Worm (Caenorhabditis elegans) whole organism, L4 larva: Measurements from ENCODE around the gene T19C9.10.
A peak's percentile ranks its signal among the peaks of the same experiment; 100 is the strongest.

Experiments
- F26F4.8 ChIP-seq: fragments of 200-800 bp; sonication (Bioruptor generic); conservative IDR thresholded peaks from 2 replicates; pipeline ENCODE4 v1.3.6; 2022; ENCODE audit warnings: missing genetic modification characterization, missing compliant biosample characterization
- T20F7.1 ChIP-seq: fragments of 200-800 bp; sonication (Bioruptor generic); optimal IDR thresholded peaks from 2 replicates; lab custom pipeline; 2018; ENCODE audit warnings: mild to moderate bottlenecking, missing genetic modification characterization, missing compliant biosample characterization
- Y48G9A.11 ChIP-seq: fragments of 200-800 bp; sonication (Bioruptor generic); IDR thresholded peaks from 2 replicates; pipeline ENCODE4 v1.3.6; 2022; ENCODE audit warnings: missing genetic modification reagents, missing genetic modification characterization, missing compliant biosample characterization
- Y5F2A.4 ChIP-seq: fragments of 200-800 bp; sonication (Bioruptor generic); optimal IDR thresholded peaks from 2 replicates; lab custom pipeline; 2018; ENCODE audit warnings: mild to moderate bottlenecking, missing genetic modification characterization, missing compliant biosample characterization
- ZK546.5 ChIP-seq, 2 experiments: sonication (generic microtip); optimal IDR thresholded peaks; 2 replicates each; lab custom pipeline; 2017; ENCODE audit warnings: missing biosample characterization in 2 of 2, missing genetic modification characterization in 2 of 2
- attf-4 ChIP-seq: sonication (generic microtip); optimal IDR thresholded peaks from 3 replicates; lab custom pipeline; 2017; ENCODE audit warnings: missing biosample characterization, missing genetic modification characterization
- ceh-20 ChIP-seq: fragments of 200-800 bp; sonication (Bioruptor generic); IDR thresholded peaks from 2 replicates; pipeline ENCODE4 v1.3.6; 2022; ENCODE audit warnings: missing genetic modification reagents, missing genetic modification characterization, missing compliant biosample characterization
- ceh-28 ChIP-seq: fragments of 150-350 bp; optimal IDR thresholded peaks from 2 replicates; lab custom pipeline; 2014; ENCODE audit warnings: missing biosample characterization, missing genetic modification reagents, missing genetic modification characterization
- ceh-44 ChIP-seq: fragments of 200-800 bp; sonication (Bioruptor generic); IDR thresholded peaks from 2 replicates; pipeline ENCODE4 v1.3.6; 2022; ENCODE audit warnings: missing genetic modification reagents, missing genetic modification characterization, missing compliant biosample characterization
- ceh-82 ChIP-seq: sonication (generic microtip); optimal IDR thresholded peaks from 2 replicates; lab custom pipeline; 2017; ENCODE audit warnings: missing biosample characterization, missing genetic modification characterization
- ces-1 ChIP-seq: fragments of 150-350 bp; sonication (generic microtip); optimal IDR thresholded peaks from 4 replicates; lab custom pipeline; 2014; ENCODE audit warnings: missing biosample characterization, missing genetic modification reagents, missing genetic modification characterization
- duxl-1 ChIP-seq: sonication (generic microtip); optimal IDR thresholded peaks from 2 replicates; lab custom pipeline; 2016; ENCODE audit warnings: mild to moderate bottlenecking, missing genetic modification characterization, moderate library complexity, missing compliant biosample characterization; ENCODE audit not compliant: poor library complexity
- fkh-10 ChIP-seq: fragments of 150-350 bp; optimal IDR thresholded peaks from 2 replicates; lab custom pipeline; 2014; ENCODE audit warnings: missing biosample characterization, missing genetic modification reagents, missing genetic modification characterization
- fos-1 ChIP-seq: fragments of 150-350 bp; optimal IDR thresholded peaks from 2 replicates; lab custom pipeline; 2014; ENCODE audit warnings: missing biosample characterization, missing genetic modification characterization
- hlh-30 ChIP-seq: sonication (generic microtip); optimal IDR thresholded peaks from 2 replicates; lab custom pipeline; 2017; ENCODE audit warnings: antibody characterized with exemption, mild to moderate bottlenecking, missing genetic modification characterization, missing compliant biosample characterization; ENCODE audit not compliant: insufficient read depth
- hmg-1.1 ChIP-seq: fragments of 200-800 bp; sonication (Bioruptor generic); IDR thresholded peaks from 2 replicates; pipeline ENCODE4 v1.3.6; 2022; ENCODE audit warnings: missing genetic modification reagents, missing genetic modification characterization, missing compliant biosample characterization
- lin-15B ChIP-seq: fragments of 150-350 bp; sonication (generic microtip); optimal IDR thresholded peaks from 3 replicates; lab custom pipeline; 2014; ENCODE audit warnings: missing biosample characterization, missing genetic modification characterization
- lin-38 ChIP-seq: fragments of 200-800 bp; sonication (Bioruptor generic); IDR thresholded peaks from 2 replicates; pipeline ENCODE4 v1.3.6; 2022; ENCODE audit warnings: missing genetic modification reagents, missing genetic modification characterization, missing compliant biosample characterization
- lir-3 ChIP-seq: sonication (generic microtip); optimal IDR thresholded peaks from 2 replicates; lab custom pipeline; 2016; ENCODE audit warnings: mild to moderate bottlenecking, missing genetic modification characterization, missing compliant biosample characterization
- lsy-2 ChIP-seq, 2 experiments: fragments of 150-350 bp in 1 of 2; sonication (generic microtip) in 1 of 2; optimal IDR thresholded peaks; 2 replicates each; lab custom pipeline; 2014 to 2017; ENCODE audit warnings: missing biosample characterization in 2 of 2, missing genetic modification characterization in 2 of 2
- mdl-1 ChIP-seq, 2 experiments: fragments of 150-350 bp in 1 of 2; sonication (generic microtip) in 1 of 2; optimal IDR thresholded peaks; 2 replicates each; lab custom pipeline; 2014 to 2017; ENCODE audit warnings: missing biosample characterization in 2 of 2, missing genetic modification characterization in 2 of 2
- mdt-29 ChIP-seq: fragments of 200-800 bp; sonication (Bioruptor generic); IDR thresholded peaks from 2 replicates; pipeline ENCODE4 v1.3.6; 2022; ENCODE audit warnings: missing genetic modification reagents, missing genetic modification characterization, missing compliant biosample characterization
- mxl-3 ChIP-seq: fragments of 200-800 bp; sonication (Bioruptor generic); optimal IDR thresholded peaks from 2 replicates; lab custom pipeline; 2018; ENCODE audit warnings: mild to moderate bottlenecking, missing genetic modification characterization, missing compliant biosample characterization
- nhr-10 ChIP-seq: fragments of 150-350 bp; optimal IDR thresholded peaks from 2 replicates; lab custom pipeline; 2014; ENCODE audit warnings: missing biosample characterization, missing genetic modification characterization
- nhr-111 ChIP-seq: fragments of 200-800 bp; sonication (Bioruptor generic); optimal IDR thresholded peaks from 2 replicates; lab custom pipeline; 2018; ENCODE audit warnings: mild to moderate bottlenecking, missing genetic modification characterization, missing compliant biosample characterization
- nhr-237 ChIP-seq: sonication (generic microtip); optimal IDR thresholded peaks from 2 replicates; lab custom pipeline; 2017; ENCODE audit warnings: missing biosample characterization, missing genetic modification characterization
- nhr-41 ChIP-seq: fragments of 200-800 bp; sonication (Bioruptor generic); IDR thresholded peaks from 2 replicates; pipeline ENCODE4 v1.3.6; 2022; ENCODE audit warnings: missing genetic modification reagents, missing genetic modification characterization, missing compliant biosample characterization
- nhr-42 ChIP-seq: fragments of 200-800 bp; sonication (Bioruptor generic); IDR thresholded peaks from 2 replicates; pipeline ENCODE4 v1.3.6; 2022; ENCODE audit warnings: missing genetic modification characterization, missing compliant biosample characterization
- nhr-76 ChIP-seq: fragments of 150-350 bp; optimal IDR thresholded peaks from 2 replicates; lab custom pipeline; 2014; ENCODE audit warnings: missing biosample characterization, missing genetic modification characterization
- pqm-1 ChIP-seq: sonication (generic microtip); optimal IDR thresholded peaks from 2 replicates; lab custom pipeline; 2017; ENCODE audit warnings: missing biosample characterization, missing genetic modification characterization
- saeg-2 ChIP-seq: fragments of 200-800 bp; sonication (Bioruptor generic); IDR thresholded peaks from 2 replicates; pipeline ENCODE4 v1.3.6; 2022; ENCODE audit warnings: missing genetic modification reagents, missing genetic modification characterization, missing compliant biosample characterization
- set-16 ChIP-seq: fragments of 200-800 bp; sonication (Bioruptor generic); IDR thresholded peaks from 2 replicates; pipeline ENCODE4 v1.3.6; 2022; ENCODE audit warnings: missing genetic modification reagents, missing genetic modification characterization, missing compliant biosample characterization
- unc-130 ChIP-seq: sonication (generic microtip); optimal IDR thresholded peaks from 2 replicates; lab custom pipeline; 2016; ENCODE audit warnings: missing genetic modification reagents, missing genetic modification characterization, missing compliant biosample characterization
- unc-62 ChIP-seq, 3 experiments: fragments of 150-350 bp in 1 of 3; sonication (generic microtip); optimal IDR thresholded peaks in 2 of 3; peaks in 1 of 3; 1 replicate in 1 of 3; 2 replicates in 2 of 3; lab custom pipeline; 2014 to 2017; ENCODE audit warnings: missing biosample characterization in 3 of 3, missing genetic modification characterization in 3 of 3, missing genetic modification reagents in 3 of 3, missing genotype in 1 of 3
- zag-1 ChIP-seq: fragments of 150-350 bp; optimal IDR thresholded peaks from 2 replicates; lab custom pipeline; 2014; ENCODE audit warnings: missing biosample characterization, missing genetic modification characterization
- zfp-2 ChIP-seq: sonication (generic microtip); optimal IDR thresholded peaks from 2 replicates; lab custom pipeline; 2016; ENCODE audit warnings: mild to moderate bottlenecking, missing genetic modification characterization, missing compliant biosample characterization
- ztf-7 ChIP-seq: fragments of 150-350 bp; optimal IDR thresholded peaks from 2 replicates; lab custom pipeline; 2014; ENCODE audit warnings: missing biosample characterization, missing genetic modification characterization

The T19C9.10 gene

ce11 chrV:17220345-17220744 lies 16.0 kb upstream of the T19C9.10 start, which contains the start of gene srh-109:
TSS of gene srh-109 (minus strand) at chrV:17220445.
- TF ChIP-seq ceh-82 (tag; lab: Kevin White, UChicago) (no peak), ceh-20 (GFP tag; lab: Robert Waterston, UW) (no peak), nhr-10 (tag; lab: Kevin White, UChicago) (no peak), ceh-28 (tag; lab: Kevin White, UChicago) (no peak), nhr-42 (GFP tag; lab: Robert Waterston, UW) (no peak), mdt-29 (GFP tag; lab: Robert Waterston, UW) (no peak), hlh-30 (tag; lab: Kevin White, UChicago) (no peak), fkh-10 (GFP tag; lab: Kevin White, UChicago) (no peak), unc-130 (GFP tag; lab: Kevin White, UChicago) (no peak), ceh-44 (GFP tag; lab: Robert Waterston, UW) (no peak), zag-1 (tag; lab: Kevin White, UChicago) (no peak), ztf-7 (tag; lab: Kevin White, UChicago) (no peak), lir-3 (tag; lab: Kevin White, UChicago) (no peak), lin-38 (GFP tag; lab: Robert Waterston, UW) (no peak), set-16 (GFP tag; lab: Robert Waterston, UW) (no peak)

DNA sequence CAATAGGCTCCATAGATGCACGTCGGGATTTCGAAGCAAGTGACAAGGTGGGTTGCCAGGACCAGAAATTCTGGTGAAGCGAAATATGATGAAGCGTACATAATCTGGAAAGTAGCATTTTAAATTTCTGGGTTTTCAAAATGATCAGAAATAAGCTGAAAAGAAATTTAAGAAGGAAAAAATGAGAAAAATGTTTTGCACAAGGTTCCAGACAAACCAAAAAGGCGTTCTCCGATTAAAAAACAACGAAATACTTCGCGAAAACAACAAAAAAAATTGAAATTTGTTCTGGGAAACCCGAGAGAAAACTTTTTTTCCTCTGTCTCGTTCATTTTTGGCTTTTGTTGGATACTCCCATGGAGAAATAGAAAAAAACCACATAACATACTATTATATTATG lies 13.1 kb upstream of the T19C9.10 start, which contains the start of gene srh-252:
TSS of gene srh-252 (minus strand) at position 101 of the 400 bp plus-strand sequence.
- no peak for TF ChIP-seq nhr-111 (GFP tag; lab: Kevin White, UChicago)
- no peak for TF ChIP-seq hmg-1.1 (GFP tag; lab: Robert Waterston, UW)
- no peak for TF ChIP-seq attf-4 (tag; lab: Kevin White, UChicago)
- TF ChIP-seq pqm-1 (tag; lab: Kevin White, UChicago) = no peak
- no peak for TF ChIP-seq duxl-1
- TF ChIP-seq F26F4.8 (GFP tag; lab: Robert Waterston, UW) = no peak
- no peak for TF ChIP-seq ces-1 (GFP tag; lab: Kevin White, UChicago)
- TF ChIP-seq mxl-3 (GFP tag; lab: Kevin White, UChicago) = no peak
- TF ChIP-seq saeg-2 (GFP tag; lab: Robert Waterston, UW) = no peak
- TF ChIP-seq T20F7.1 (GFP tag; lab: Kevin White, UChicago) = no peak
- TF ChIP-seq Y48G9A.11 (GFP tag; lab: Robert Waterston, UW) = no peak
- no peak for TF ChIP-seq mdl-1 (tag; optimal IDR thresholded peaks at IDR 0.05; lab: Kevin White, UChicago)
- no peak for TF ChIP-seq ZK546.5 (tag; optimal IDR thresholded peaks at IDR 0.05; lab: Kevin White, UChicago)
- TF ChIP-seq nhr-237 (tag; lab: Kevin White, UChicago) = no peak
- no peak for TF ChIP-seq zfp-2 (tag; lab: Kevin White, UChicago)
- TF ChIP-seq lin-15B = no peak
- no peak for TF ChIP-seq hlh-30 (tag; lab: Kevin White, UChicago)
- TF ChIP-seq fos-1 (tag; lab: Kevin White, UChicago) = no peak
- TF ChIP-seq Y5F2A.4 (GFP tag; lab: Kevin White, UChicago) = no peak

- TF ChIP-seq nhr-76 (tag; lab: Kevin White, UChicago) = no peak
- TF ChIP-seq nhr-41 (GFP tag; lab: Robert Waterston, UW) = no peak
- peak in 1 of 2 experiments; percentile 47 for TF ChIP-seq unc-62 (GFP tag; optimal IDR thresholded peaks at IDR 0.05 in 1 of 2; lab: Kevin White, UChicago)
- TF ChIP-seq unc-62 (tag; optimal IDR thresholded peaks at IDR 0.05; lab: Kevin White, UChicago) = no peak
- no peak for TF ChIP-seq lsy-2 (tag; optimal IDR thresholded peaks at IDR 0.05; lab: Kevin White, UChicago)
Measured at ce11 chrV:17225389-17225788, 11.0 kb upstream of the T19C9.10 start, which contains the start of gene scl-25. TSS of gene scl-25 (plus strand) at chrV:17225689.
